Fruit fly (Drosophila melanogaster) whole organism, prepupa: ENCODE data around the gene Nup98-96.

Experiments
- Blimp-1 ChIP-seq: fragments of 200-800 bp; sonication (Bioruptor generic); optimal IDR thresholded peaks from 3 replicates; lab custom pipeline; 2017; ENCODE audit warnings: missing biosample characterization, missing genetic modification characterization, mild to moderate bottlenecking, moderate library complexity, missing genetic modification reagents
- CG10631 ChIP-seq: fragments of 200-800 bp; sonication (Bioruptor generic); optimal IDR thresholded peaks from 2 replicates; lab custom pipeline; 2016; ENCODE audit warnings: missing biosample characterization, missing genetic modification characterization
- CG15336 ChIP-seq: fragments of 200-800 bp; sonication (Bioruptor generic); IDR thresholded peaks from 2 replicates; pipeline ENCODE4 v1.3.6; 2022; ENCODE audit warnings: missing biosample characterization, missing genetic modification characterization
- CG31627 ChIP-seq: fragments of 200-800 bp; sonication (Bioruptor generic); optimal IDR thresholded peaks from 3 replicates; lab custom pipeline; 2016; ENCODE audit warnings: missing biosample characterization, missing genetic modification characterization
- CG32006 ChIP-seq: fragments of 200-800 bp; sonication (Bioruptor generic); optimal IDR thresholded peaks from 3 replicates; lab custom pipeline; 2017; ENCODE audit warnings: missing biosample characterization, mild to moderate bottlenecking, missing genetic modification characterization
- CG3919 ChIP-seq: fragments of 200-800 bp; sonication (Bioruptor generic); optimal IDR thresholded peaks from 3 replicates; lab custom pipeline; 2016; ENCODE audit warnings: missing biosample characterization, missing genetic modification characterization
- CG4318 ChIP-seq: fragments of 200-800 bp; sonication (Bioruptor generic); optimal IDR thresholded peaks from 3 replicates; lab custom pipeline; 2017; ENCODE audit warnings: missing biosample characterization, mild to moderate bottlenecking, missing genetic modification characterization
- CG6163 ChIP-seq: fragments of 200-800 bp; sonication (Bioruptor generic); IDR thresholded peaks from 3 replicates; pipeline ENCODE4 v1.3.6; 2022; ENCODE audit warnings: missing biosample characterization, missing genetic modification characterization
- CG6276 ChIP-seq: fragments of 200-800 bp; sonication (Bioruptor generic); optimal IDR thresholded peaks from 2 replicates; lab custom pipeline; 2017; ENCODE audit warnings: missing biosample characterization, mild to moderate bottlenecking, missing genetic modification characterization
- CG6808 ChIP-seq: fragments of 200-800 bp; sonication (Bioruptor generic); optimal IDR thresholded peaks from 3 replicates; lab custom pipeline; 2017; ENCODE audit warnings: missing biosample characterization, missing genetic modification characterization, mild to moderate bottlenecking, moderate library complexity, missing genetic modification reagents
- CG6854 ChIP-seq: fragments of 200-800 bp; sonication (Bioruptor generic); optimal IDR thresholded peaks from 2 replicates; lab custom pipeline; 2017; ENCODE audit warnings: missing biosample characterization, mild to moderate bottlenecking, missing genetic modification characterization
- CG8319 ChIP-seq: fragments of 200-800 bp; sonication (Bioruptor generic); optimal IDR thresholded peaks from 3 replicates; lab custom pipeline; 2016; ENCODE audit warnings: missing biosample characterization, missing genetic modification characterization
- CG9139 ChIP-seq: fragments of 200-800 bp; sonication (Bioruptor generic); optimal IDR thresholded peaks from 3 replicates; lab custom pipeline; 2017; ENCODE audit warnings: missing biosample characterization, mild to moderate bottlenecking, missing genetic modification characterization
- Eip75B ChIP-seq: fragments of 200-800 bp; sonication (Bioruptor generic); optimal IDR thresholded peaks from 3 replicates; lab custom pipeline; 2016; ENCODE audit warnings: missing biosample characterization, missing genetic modification characterization
- Eip93F ChIP-seq: fragments of 200-800 bp; sonication (Bioruptor generic); optimal IDR thresholded peaks from 2 replicates; lab custom pipeline; 2016; ENCODE audit warnings: missing biosample characterization, mild to moderate bottlenecking, missing genetic modification characterization
- Ets21C ChIP-seq: fragments of 200-800 bp; sonication (Bioruptor generic); optimal IDR thresholded peaks from 3 replicates; lab custom pipeline; 2016; ENCODE audit warnings: missing biosample characterization, missing genetic modification characterization
- Ets96B ChIP-seq: fragments of 200-800 bp; optimal IDR thresholded peaks from 2 replicates; lab custom pipeline; 2019; ENCODE audit warnings: missing biosample characterization, mild to moderate bottlenecking, missing genetic modification characterization, moderate library complexity
- Gug ChIP-seq: fragments of 200-800 bp; sonication (Bioruptor generic); IDR thresholded peaks from 2 replicates; pipeline ENCODE4 v1.3.6; 2022; ENCODE audit warnings: missing biosample characterization, missing genetic modification characterization
- Hr38 ChIP-seq: sonication (Bioruptor generic); optimal IDR thresholded peaks from 2 replicates; lab custom pipeline; 2016; ENCODE audit warnings: missing biosample characterization, missing genetic modification characterization
- Hr39 ChIP-seq: fragments of 200-800 bp; sonication (Bioruptor generic); optimal IDR thresholded peaks from 2 replicates; lab custom pipeline; 2016; ENCODE audit warnings: missing biosample characterization, missing genetic modification characterization
- Hr4 ChIP-seq: fragments of 200-800 bp; sonication (Bioruptor generic); optimal IDR thresholded peaks from 3 replicates; lab custom pipeline; 2016; ENCODE audit warnings: missing biosample characterization, missing genetic modification characterization
- Lpt ChIP-seq: fragments of 200-800 bp; sonication (Bioruptor generic); optimal IDR thresholded peaks from 3 replicates; lab custom pipeline; 2016; ENCODE audit warnings: missing biosample characterization, missing genetic modification characterization
- Met ChIP-seq: fragments of 200-800 bp; sonication (Bioruptor generic); optimal IDR thresholded peaks from 3 replicates; lab custom pipeline; 2016; ENCODE audit warnings: missing biosample characterization, missing genetic modification characterization
- OdsH ChIP-seq: fragments of 200-800 bp; sonication (Bioruptor generic); optimal IDR thresholded peaks from 3 replicates; lab custom pipeline; 2016; ENCODE audit warnings: missing biosample characterization, missing genetic modification characterization
- Smox ChIP-seq: fragments of 200-800 bp; sonication (Bioruptor generic); optimal IDR thresholded peaks from 3 replicates; lab custom pipeline; 2016; ENCODE audit warnings: missing biosample characterization, missing genetic modification characterization
- Sox14 ChIP-seq: fragments of 200-800 bp; sonication (Bioruptor generic); optimal IDR thresholded peaks from 3 replicates; lab custom pipeline; 2016; ENCODE audit warnings: missing biosample characterization, missing genetic modification characterization
- Sox15 ChIP-seq: fragments of 200-800 bp; sonication (Bioruptor generic); optimal IDR thresholded peaks from 3 replicates; lab custom pipeline; 2016; ENCODE audit warnings: missing biosample characterization, missing genetic modification characterization
- achi ChIP-seq: fragments of 200-800 bp; sonication (Bioruptor generic); optimal IDR thresholded peaks from 3 replicates; lab custom pipeline; 2016; ENCODE audit warnings: missing biosample characterization, missing genetic modification characterization
- acj6 ChIP-seq: fragments of 200-800 bp; sonication (Bioruptor generic); optimal IDR thresholded peaks from 3 replicates; lab custom pipeline; 2016; ENCODE audit warnings: missing biosample characterization, missing genetic modification characterization
- cyc ChIP-seq: fragments of 200-800 bp; sonication (Bioruptor generic); optimal IDR thresholded peaks from 3 replicates; lab custom pipeline; 2016; ENCODE audit warnings: missing biosample characterization, missing genetic modification characterization
- dac ChIP-seq: fragments of 200-800 bp; sonication (Bioruptor generic); optimal IDR thresholded peaks from 2 replicates; lab custom pipeline; 2017; ENCODE audit warnings: missing biosample characterization, mild to moderate bottlenecking, missing genetic modification characterization
- dsx ChIP-seq: fragments of 200-800 bp; optimal IDR thresholded peaks from 3 replicates; lab custom pipeline; 2019; ENCODE audit warnings: missing biosample characterization, mild to moderate bottlenecking, missing genetic modification characterization, moderate library complexity; ENCODE audit not compliant: poor library complexity, severe bottlenecking
- eg ChIP-seq: fragments of 200-800 bp; sonication (Bioruptor generic); IDR thresholded peaks from 3 replicates; pipeline ENCODE4 v1.3.6; 2022; ENCODE audit warnings: missing biosample characterization, missing genetic modification characterization
- esn ChIP-seq: fragments of 200-800 bp; sonication (Bioruptor generic); optimal IDR thresholded peaks from 2 replicates; lab custom pipeline; 2016; ENCODE audit warnings: missing biosample characterization, mild to moderate bottlenecking, missing genetic modification characterization, moderate library complexity
- fd59A ChIP-seq: fragments of 200-800 bp; sonication (Bioruptor generic); optimal IDR thresholded peaks from 2 replicates; lab custom pipeline; 2017; ENCODE audit warnings: missing biosample characterization, mild to moderate bottlenecking, missing genetic modification characterization, missing genetic modification reagents
- fd85E ChIP-seq: fragments of 200-800 bp; sonication (Bioruptor generic); optimal IDR thresholded peaks from 3 replicates; lab custom pipeline; 2016; ENCODE audit warnings: missing biosample characterization, missing genetic modification characterization
- lz ChIP-seq: fragments of 200-800 bp; sonication (Bioruptor generic); optimal IDR thresholded peaks from 3 replicates; lab custom pipeline; 2016; ENCODE audit warnings: missing biosample characterization, missing genetic modification characterization
- pdm3 ChIP-seq: fragments of 200-800 bp; sonication (Bioruptor generic); optimal IDR thresholded peaks from 3 replicates; lab custom pipeline; 2016; ENCODE audit warnings: missing biosample characterization, missing genetic modification characterization
- spab ChIP-seq: fragments of 200-800 bp; sonication (Bioruptor generic); optimal IDR thresholded peaks from 2 replicates; lab custom pipeline; 2017; ENCODE audit warnings: missing biosample characterization, mild to moderate bottlenecking, missing genetic modification characterization, missing genetic modification reagents
- ss ChIP-seq, 2 experiments: fragments of 200-800 bp; sonication (Bioruptor generic); optimal IDR thresholded peaks; 2 replicates in 1 of 2; 3 replicates in 1 of 2; lab custom pipeline; 2017 to 2018; ENCODE audit warnings: mild to moderate bottlenecking in 2 of 2, missing biosample characterization in 2 of 2, missing genetic modification characterization in 2 of 2, moderate library complexity in 1 of 2
- svp ChIP-seq: fragments of 200-800 bp; sonication (Bioruptor generic); peaks from one replicate; lab custom pipeline; 2016; ENCODE audit warnings: missing biosample characterization, missing genetic modification characterization
- topi ChIP-seq: fragments of 200-800 bp; sonication (Bioruptor generic); optimal IDR thresholded peaks from 3 replicates; lab custom pipeline; 2016; ENCODE audit warnings: missing biosample characterization, missing genetic modification characterization
- vri ChIP-seq: fragments of 200-800 bp; sonication (Bioruptor generic); optimal IDR thresholded peaks from 3 replicates; lab custom pipeline; 2016; ENCODE audit warnings: missing biosample characterization, mild to moderate bottlenecking, missing genetic modification characterization

Nup98-96 gene

DNA sequence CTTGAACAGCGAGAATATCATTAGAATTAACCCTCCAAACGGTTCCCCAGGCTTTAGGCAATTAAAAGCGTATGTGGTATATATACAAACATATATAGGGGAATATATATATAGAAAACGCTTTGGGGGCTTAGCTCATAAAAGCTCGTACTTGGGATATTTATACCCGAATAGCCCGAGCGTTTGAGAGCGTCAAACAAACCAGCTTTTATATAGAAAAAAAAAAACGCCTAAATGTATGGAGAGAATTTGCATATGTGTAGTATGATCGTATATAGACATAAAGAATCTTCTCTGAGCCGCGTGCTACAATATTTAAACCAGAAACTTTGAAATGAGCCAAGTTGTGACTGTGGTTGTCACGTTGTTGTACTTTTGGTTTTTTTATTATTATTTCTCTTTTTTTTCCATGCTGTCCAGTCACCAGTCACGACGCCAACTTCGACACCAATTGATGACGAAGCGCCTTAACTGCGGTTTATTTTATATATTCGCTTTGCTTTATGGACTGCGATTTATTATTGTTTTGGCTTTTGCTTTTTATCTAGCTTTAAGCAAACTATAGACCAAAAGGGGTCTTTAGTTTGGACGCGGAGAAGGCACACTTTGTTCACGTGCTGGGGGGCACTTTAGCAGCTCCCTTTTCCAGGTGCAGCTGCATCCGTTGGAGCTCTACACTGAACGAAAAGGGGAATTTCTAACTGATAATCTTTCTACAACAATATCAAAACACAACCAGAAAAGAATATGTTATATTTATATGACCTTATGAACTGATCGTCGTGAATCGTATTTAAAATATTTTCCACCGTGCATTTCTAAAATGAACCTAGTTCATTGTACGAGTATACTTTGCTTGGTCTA is 5.6 kb upstream of the Nup98-96 start (continued):
- TF ChIP-seq Ets21C, result no peak
- no peak for TF ChIP-seq topi
- TF ChIP-seq Lpt (GFP tag; lab: Kevin White, UChicago), result no peak
- no peak for TF ChIP-seq CG8319 (GFP tag; lab: Kevin White, UChicago)
- TF ChIP-seq vri (GFP tag; lab: Kevin White, UChicago), result no peak
- no peak for TF ChIP-seq CG6854 (GFP tag; lab: Kevin White, UChicago)
- peak; percentile 32 for TF ChIP-seq acj6 (GFP tag; lab: Kevin White, UChicago)
- peak; percentile 24 for TF ChIP-seq OdsH (GFP tag; lab: Kevin White, UChicago)
- peak; percentile 32 for TF ChIP-seq achi (GFP tag; lab: Kevin White, UChicago)
- peak; percentile 83 for TF ChIP-seq CG3919
- TF ChIP-seq Ets96B (tag; lab: Kevin White, UChicago), result peak; percentile 47
- no peak for TF ChIP-seq Smox (GFP tag; lab: Kevin White, UChicago)
- TF ChIP-seq Eip75B (GFP tag; lab: Kevin White, UChicago), result peak; percentile 42
- TF ChIP-seq Hr39 (GFP tag; lab: Kevin White, UChicago), result no peak
- TF ChIP-seq Hr38 (GFP tag; lab: Kevin White, UChicago), result no peak
- peak; percentile 88 for TF ChIP-seq dsx
- TF ChIP-seq CG31627 (GFP tag; lab: Kevin White, UChicago), result no peak
- no peak for TF ChIP-seq fd85E (GFP tag; lab: Kevin White, UChicago)
- peak; percentile 25 for TF ChIP-seq Hr4
- TF ChIP-seq Gug (GFP tag; lab: Robert Waterston, UW), result peak; percentile 71
- peak; percentile 29 for TF ChIP-seq cyc
- TF ChIP-seq spab, result peak; percentile 35
- TF ChIP-seq CG15336 (GFP tag; lab: Robert Waterston, UW), result peak; percentile 13; the same call in 1 of the 2 replicates

- TF ChIP-seq ss (GFP tag; optimal IDR thresholded peaks at IDR 0.05; lab: Kevin White, UChicago) (peak; percentile 36 to 56), CG9139 (GFP tag; lab: Kevin White, UChicago) (peak; percentile 20), CG4318 (GFP tag; lab: Kevin White, UChicago) (no peak), Blimp-1 (peak; percentile 91), CG6808 (peak; percentile 55), CG3919 (peak; percentile 16), Eip93F (GFP tag; lab: Kevin White, UChicago) (no peak), CG6276 (GFP tag; lab: Kevin White, UChicago) (peak; percentile 38), Sox15 (GFP tag; lab: Kevin White, UChicago) (no peak), OdsH (GFP tag; lab: Kevin White, UChicago) (no peak), spab (peak; percentile 26), eg (GFP tag; lab: Robert Waterston, UW) (no peak)
- TF ChIP-seq, all 60 proteins: peak for 7
These were observed 3.7 kb upstream of the Nup98-96 start for dm6 chr3R:23784925-23785680.

dm6 chr3R:23783961-23784360 is 2.5 kb upstream of the Nup98-96 start:
- TF ChIP-seq CG10631 (peak; percentile 90), achi (GFP tag; lab: Kevin White, UChicago) (peak; percentile 87), acj6 (GFP tag; lab: Kevin White, UChicago) (peak; percentile 90), topi (peak; percentile 86), svp (GFP tag; lab: Kevin White, UChicago) (peak; percentile 88), fd59A (GFP tag; lab: Kevin White, UChicago) (peak; percentile 86), Gug (GFP tag; lab: Robert Waterston, UW) (peak; percentile 69), esn (peak; percentile 84), Ets96B (tag; lab: Kevin White, UChicago) (peak; percentile 90), Met (GFP tag; lab: Kevin White, UChicago) (peak; percentile 85), eg (GFP tag; lab: Robert Waterston, UW) (peak; percentile 76), lz (GFP tag; lab: Kevin White, UChicago) (peak; percentile 77), CG6163 (GFP tag; lab: Robert Waterston, UW) (peak; percentile 80), CG32006 (GFP tag; lab: Kevin White, UChicago) (peak; percentile 94), dac (peak; percentile 82), Eip93F (GFP tag; lab: Kevin White, UChicago) (no peak), CG8319 (GFP tag; lab: Kevin White, UChicago) (peak; percentile 79), cyc (peak; percentile 70), pdm3 (GFP tag; lab: Kevin White, UChicago) (peak; percentile 91), CG9139 (GFP tag; lab: Kevin White, UChicago) (peak; percentile 74), ss (GFP tag; optimal IDR thresholded peaks at IDR 0.05; lab: Kevin White, UChicago) (peak; percentile 86 to 87), CG31627 (GFP tag; lab: Kevin White, UChicago) (peak; percentile 77), Sox14 (GFP tag; lab: Kevin White, UChicago) (peak; percentile 89), Blimp-1 (peak; percentile 1), CG3919 (peak; percentile 88), Ets21C (peak; percentile 60)
